Fruit fly (Drosophila melanogaster) whole organism, embryonic: ENCODE measurements around the gene CG4218.

Source experiments
- B-H2 ChIP-seq: fragments of 200-800 bp; sonication (Bioruptor generic); optimal IDR thresholded peaks from 2 replicates; lab custom pipeline; 2018; ENCODE audit warnings: missing biosample characterization, mild to moderate bottlenecking, missing genetic modification characterization
- Blimp-1 ChIP-seq: fragments of 200-800 bp; sonication (Bioruptor generic); optimal IDR thresholded peaks from 3 replicates; lab custom pipeline; 2018; ENCODE audit warnings: missing biosample characterization, missing genetic modification characterization, mild to moderate bottlenecking, moderate library complexity, missing genetic modification reagents
- CG11456 ChIP-seq: fragments of 200-800 bp; sonication (Bioruptor generic); IDR thresholded peaks from 3 replicates; pipeline ENCODE4 v1.3.6; 2022; ENCODE audit warnings: missing biosample characterization, missing genetic modification characterization
- CG11504 ChIP-seq: fragments of 200-800 bp; sonication (Bioruptor generic); optimal IDR thresholded peaks from 3 replicates; lab custom pipeline; 2019; ENCODE audit warnings: missing biosample characterization, mild to moderate bottlenecking, missing genetic modification characterization, moderate library complexity
- CG12219 ChIP-seq: fragments of 200-800 bp; sonication (Bioruptor generic); optimal IDR thresholded peaks from 3 replicates; lab custom pipeline; 2018; ENCODE audit warnings: missing biosample characterization, mild to moderate bottlenecking, missing genetic modification characterization
- CG12769 ChIP-seq: fragments of 200-800 bp; sonication (Bioruptor generic); optimal IDR thresholded peaks from 2 replicates; lab custom pipeline; 2019; ENCODE audit warnings: missing biosample characterization, mild to moderate bottlenecking, missing genetic modification characterization, moderate library complexity
- CG13424 ChIP-seq: fragments of 200-800 bp; sonication (Bioruptor generic); optimal IDR thresholded peaks from 2 replicates; lab custom pipeline; 2019; ENCODE audit warnings: missing biosample characterization, mild to moderate bottlenecking, missing genetic modification characterization, moderate library complexity
- CG14710 ChIP-seq: fragments of 200-800 bp; sonication (Bioruptor generic); optimal IDR thresholded peaks from 3 replicates; lab custom pipeline; 2019; ENCODE audit warnings: missing biosample characterization, mild to moderate bottlenecking, missing genetic modification characterization, moderate library complexity
- CG17361 ChIP-seq: fragments of 200-800 bp; sonication (Bioruptor generic); IDR thresholded peaks from 3 replicates; pipeline ENCODE4 v1.3.6; 2022; ENCODE audit warnings: missing biosample characterization, missing genetic modification characterization
- CG17829 ChIP-seq: fragments of 200-800 bp; optimal IDR thresholded peaks from 2 replicates; lab custom pipeline; 2019; ENCODE audit warnings: missing biosample characterization, mild to moderate bottlenecking, missing genetic modification characterization, moderate library complexity
- CG18262 ChIP-seq: fragments of 200-800 bp; optimal IDR thresholded peaks from 3 replicates; lab custom pipeline; 2019; ENCODE audit warnings: missing biosample characterization, mild to moderate bottlenecking, missing genetic modification characterization, moderate library complexity
- CG2120 ChIP-seq: fragments of 200-800 bp; sonication (Bioruptor generic); optimal IDR thresholded peaks from 3 replicates; lab custom pipeline; 2016; ENCODE audit warnings: missing biosample characterization, missing genetic modification characterization
- CG2202 ChIP-seq: fragments of 200-800 bp; sonication (Bioruptor generic); optimal IDR thresholded peaks from 2 replicates; lab custom pipeline; 2018; ENCODE audit warnings: missing biosample characterization, mild to moderate bottlenecking, missing genetic modification characterization
- CG2712 ChIP-seq: fragments of 200-800 bp; optimal IDR thresholded peaks from 3 replicates; lab custom pipeline; 2019; ENCODE audit warnings: missing biosample characterization, mild to moderate bottlenecking, missing genetic modification characterization, moderate library complexity
- CG31441 ChIP-seq: fragments of 200-800 bp; sonication (Bioruptor generic); IDR thresholded peaks from 2 replicates; pipeline ENCODE4 v1.3.6; 2022; ENCODE audit warnings: missing biosample characterization, missing genetic modification characterization
- CG33557 ChIP-seq: fragments of 200-800 bp; sonication (Bioruptor generic); optimal IDR thresholded peaks from 2 replicates; lab custom pipeline; 2019; ENCODE audit warnings: missing biosample characterization, mild to moderate bottlenecking, missing genetic modification characterization, moderate library complexity
- CG4617 ChIP-seq: fragments of 200-800 bp; sonication (Bioruptor generic); optimal IDR thresholded peaks from 3 replicates; lab custom pipeline; 2016; ENCODE audit warnings: missing biosample characterization, missing genetic modification characterization, borderline replicate concordance
- CG6254 ChIP-seq: fragments of 200-800 bp; sonication (Bioruptor generic); optimal IDR thresholded peaks from 3 replicates; lab custom pipeline; 2017; ENCODE audit warnings: mild to moderate bottlenecking, missing biosample characterization, missing genetic modification reagents, missing genetic modification characterization
- CG6791 ChIP-seq: fragments of 200-800 bp; sonication (Bioruptor generic); IDR thresholded peaks from 3 replicates; pipeline ENCODE4 v1.3.6; 2022; ENCODE audit warnings: missing biosample characterization, missing genetic modification characterization; ENCODE audit not compliant: partially characterized antibody
- CG9727 ChIP-seq: fragments of 200-800 bp; sonication (Bioruptor generic); optimal IDR thresholded peaks from 3 replicates; lab custom pipeline; 2017; ENCODE audit warnings: missing biosample characterization, mild to moderate bottlenecking, missing genetic modification characterization
- D19A ChIP-seq: fragments of 200-800 bp; optimal IDR thresholded peaks from 3 replicates; lab custom pipeline; 2019; ENCODE audit warnings: missing biosample characterization, mild to moderate bottlenecking, missing genetic modification characterization, moderate library complexity
- Dref ChIP-seq: fragments of 200-800 bp; sonication (Bioruptor generic); IDR thresholded peaks from 2 replicates; pipeline ENCODE4 v1.3.6; 2022; ENCODE audit warnings: missing biosample characterization, missing genetic modification characterization
- Med ChIP-seq: fragments of 200-800 bp; sonication (Bioruptor generic); peaks from one replicate; lab custom pipeline; 2016; ENCODE audit warnings: missing biosample characterization, missing genetic modification characterization, mild to moderate bottlenecking, inconsistent platforms, moderate library complexity
- Mes4 ChIP-seq: fragments of 200-800 bp; sonication (Bioruptor generic); optimal IDR thresholded peaks from 2 replicates; lab custom pipeline; 2016; ENCODE audit warnings: missing biosample characterization, missing genetic modification characterization
- Oli ChIP-seq: fragments of 200-800 bp; sonication (Bioruptor generic); optimal IDR thresholded peaks from 2 replicates; lab custom pipeline; 2018; ENCODE audit warnings: missing biosample characterization, mild to moderate bottlenecking, missing genetic modification characterization, moderate library complexity
- Ravus ChIP-seq: fragments of 200-800 bp; sonication (Bioruptor generic); IDR thresholded peaks from 2 replicates; pipeline ENCODE4 v1.3.6; 2022; ENCODE audit warnings: missing biosample characterization, missing genetic modification characterization
- Spps ChIP-seq: fragments of 200-800 bp; sonication (Bioruptor generic); optimal IDR thresholded peaks from 2 replicates; lab custom pipeline; 2018; ENCODE audit warnings: missing biosample characterization, mild to moderate bottlenecking, missing genetic modification characterization
- Stat92E ChIP-seq, 3 experiments: fragments of >200 bp in 2 of 3; fragments of 200-800 bp in 1 of 3; sonication (Bioruptor generic) in 1 of 3; optimal IDR thresholded peaks; 2 replicates each; lab custom pipeline; 2017 to 2019; ENCODE audit warnings: missing biosample characterization in 3 of 3, missing genetic modification characterization in 3 of 3, mild to moderate bottlenecking in 1 of 3, moderate library complexity in 1 of 3
- Xrp1 ChIP-seq: fragments of 200-800 bp; sonication (Bioruptor generic); IDR thresholded peaks from 2 replicates; pipeline ENCODE4 v1.3.6; 2022; ENCODE audit warnings: missing biosample characterization, missing genetic modification characterization
- abd-A ChIP-seq: fragments of 200-800 bp; sonication (Bioruptor generic); optimal IDR thresholded peaks from 3 replicates; lab custom pipeline; 2019; ENCODE audit warnings: missing biosample characterization, mild to moderate bottlenecking, missing genetic modification characterization, moderate library complexity
- btn ChIP-seq: fragments of 200-800 bp; sonication (Bioruptor generic); optimal IDR thresholded peaks from 2 replicates; lab custom pipeline; 2016; ENCODE audit warnings: missing biosample characterization, missing genetic modification characterization
- ci ChIP-seq: fragments of 200-800 bp; sonication (Bioruptor generic); IDR thresholded peaks from 3 replicates; pipeline ENCODE4 v1.3.6; 2022; ENCODE audit warnings: missing biosample characterization, missing genetic modification characterization
- croc ChIP-seq: fragments of 200-800 bp; sonication (Bioruptor generic); conservative IDR thresholded peaks from 3 replicates; pipeline ENCODE4 v1.3.6; 2022; ENCODE audit warnings: missing biosample characterization, missing genetic modification characterization
- danr ChIP-seq: fragments of 200-800 bp; sonication (Bioruptor generic); IDR thresholded peaks from 2 replicates; pipeline ENCODE4 v1.3.6; 2022; ENCODE audit warnings: missing biosample characterization, missing genetic modification characterization
- eve ChIP-seq, 2 experiments: fragments of >200 bp; optimal IDR thresholded peaks; 2 replicates each; lab custom pipeline; 2017; ENCODE audit warnings: missing biosample characterization in 2 of 2, missing genetic modification characterization in 2 of 2
- gem ChIP-seq: fragments of 200-800 bp; sonication (Bioruptor generic); optimal IDR thresholded peaks from 2 replicates; lab custom pipeline; 2019; ENCODE audit warnings: missing biosample characterization, mild to moderate bottlenecking, missing genetic modification characterization, moderate library complexity
- grau ChIP-seq: fragments of 200-800 bp; optimal IDR thresholded peaks from 3 replicates; lab custom pipeline; 2019; ENCODE audit warnings: missing biosample characterization, mild to moderate bottlenecking, missing genetic modification characterization, moderate library complexity
- grn ChIP-seq: fragments of 200-800 bp; sonication (Bioruptor generic); optimal IDR thresholded peaks from 3 replicates; lab custom pipeline; 2017; ENCODE audit warnings: missing biosample characterization, missing genetic modification characterization
- nmo ChIP-seq: fragments of 200-800 bp; sonication (Bioruptor generic); optimal IDR thresholded peaks from 2 replicates; lab custom pipeline; 2018; ENCODE audit warnings: missing biosample characterization, mild to moderate bottlenecking, missing genetic modification characterization, moderate library complexity
- odd ChIP-seq: fragments of 200-800 bp; sonication (Bioruptor generic); optimal IDR thresholded peaks from 2 replicates; lab custom pipeline; 2017; ENCODE audit warnings: missing biosample characterization, mild to moderate bottlenecking, missing genetic modification characterization
- pan ChIP-seq, 4 experiments: fragments of >200 bp in 3 of 4; fragments of 200-800 bp in 1 of 4; sonication (Bioruptor generic) in 1 of 4; optimal IDR thresholded peaks in 3 of 4; IDR thresholded peaks in 1 of 4; 2 replicates each; pipeline versions ENCODE4 v1.3.6 to Lab custom; 2017 to 2022; ENCODE audit warnings: missing biosample characterization in 2 of 4, missing genetic modification characterization in 2 of 4, mixed read lengths in 1 of 4
- phol ChIP-seq: fragments of 200-800 bp; sonication (Bioruptor generic); optimal IDR thresholded peaks from 3 replicates; lab custom pipeline; 2018; ENCODE audit warnings: missing biosample characterization, mild to moderate bottlenecking, missing genetic modification characterization, moderate library complexity
- row ChIP-seq: fragments of 200-800 bp; sonication (Bioruptor generic); IDR thresholded peaks from 3 replicates; pipeline ENCODE4 v1.3.6; 2022; ENCODE audit warnings: missing biosample characterization, missing genetic modification characterization
- run ChIP-seq: fragments of 200-800 bp; sonication (Bioruptor generic); optimal IDR thresholded peaks from 3 replicates; lab custom pipeline; 2018; ENCODE audit warnings: missing biosample characterization, mild to moderate bottlenecking, missing genetic modification characterization
- trem ChIP-seq: fragments of 200-800 bp; optimal IDR thresholded peaks from 3 replicates; lab custom pipeline; 2019; ENCODE audit warnings: missing biosample characterization, mild to moderate bottlenecking, missing genetic modification characterization, moderate library complexity

The CG4218 gene

dm6 chr2L:14540539-14541106 lies 8.3 kb downstream of the CG4218 start (continued):
- TF ChIP-seq CG6791 (0 out of 3 replicates have a peak, but pooled peaks have one; percentile 10), CG12769 (tag; lab: Kevin White, UChicago) (peak; percentile 20), CG12219 (GFP tag; lab: Kevin White, UChicago) (no peak), Ravus (GFP tag; lab: Robert Waterston, UW) (no peak), CG14710 (no peak), run (tag; lab: Kevin White, UChicago) (peak; percentile 49), Med (peak; percentile 12)

dm6 chr2L:14539872-14540524 lies 8.9 kb downstream of the CG4218 start:
- TF ChIP-seq CG2202 (tag; lab: Kevin White, UChicago), result peak; percentile 3
- TF ChIP-seq CG31441, result peak; percentile 10; the same call in 1 of the 2 replicates
- peak; percentile 15 for TF ChIP-seq Blimp-1 (GFP tag; lab: Kevin White, UChicago)
- TF ChIP-seq CG17829 (tag; lab: Kevin White, UChicago), result peak; percentile 5
- TF ChIP-seq Mes4 (GFP tag; lab: Kevin White, UChicago), result no peak
- peak; percentile 7 for TF ChIP-seq odd (GFP tag; lab: Kevin White, UChicago)
- TF ChIP-seq danr (GFP tag; lab: Robert Waterston, UW), result no peak
- peak in 1 of 2 experiments; percentile 18 for TF ChIP-seq eve (GFP tag; optimal IDR thresholded peaks at IDR 0.05; lab: Kevin White, UChicago)
- no peak for TF ChIP-seq abd-A (tag; lab: Kevin White, UChicago)
- TF ChIP-seq Stat92E (GFP tag; optimal IDR thresholded peaks at IDR 0.05; lab: Kevin White, UChicago), result peak in 1 of 3 experiments; percentile 70
- TF ChIP-seq CG9727 (GFP tag; lab: Kevin White, UChicago), result peak; percentile 3
- peak; percentile 18; the same call in 1 of the 3 replicates for TF ChIP-seq croc
- 0 out of 2 replicates have a peak, but pooled peaks have one; percentile 2 for TF ChIP-seq Dref
- peak; percentile 43 for TF ChIP-seq CG2712 (tag; lab: Kevin White, UChicago)
- TF ChIP-seq btn, result peak; percentile 22
- TF ChIP-seq nmo, result peak; percentile 34
- no peak for TF ChIP-seq B-H2
- TF ChIP-seq CG13424 (tag; lab: Kevin White, UChicago), result peak; percentile 1
- peak; percentile 42; the same call in 1 of the 2 replicates for TF ChIP-seq Xrp1
- peak; percentile 1 for TF ChIP-seq CG6254
- TF ChIP-seq CG2120, result no peak
- peak; percentile 17 for TF ChIP-seq Spps (tag; lab: Kevin White, UChicago)
- peak; percentile 15 for TF ChIP-seq CG11504
- TF ChIP-seq CG4617 (GFP tag; lab: Kevin White, UChicago), result no peak
- peak; percentile 67 for TF ChIP-seq row (GFP tag; lab: Robert Waterston, UW)
- TF ChIP-seq pan (optimal IDR thresholded peaks at IDR 0.05; lab: Kevin White, UChicago), result peak in 1 of 2 experiments; percentile 48
- no peak for TF ChIP-seq pan (GFP tag; optimal IDR thresholded peaks at IDR 0.05 in 1 of 2, IDR thresholded peaks at IDR 0.05 in 1 of 2)
- TF ChIP-seq D19A (tag; lab: Kevin White, UChicago), result peak; percentile 98
- TF ChIP-seq grau (tag; lab: Kevin White, UChicago), result peak; percentile 1
- 0 out of 3 replicates have a peak, but pooled peaks have one; percentile 47 for TF ChIP-seq ci
- peak; percentile 52 for TF ChIP-seq CG18262 (tag; lab: Kevin White, UChicago)
- peak; percentile 14 for TF ChIP-seq Oli (tag; lab: Kevin White, UChicago)
- TF ChIP-seq trem (tag; lab: Kevin White, UChicago), result peak; percentile 1
- TF ChIP-seq CG14710, result peak; percentile 21
- TF ChIP-seq CG33557, result peak; percentile 23
- TF ChIP-seq Med, result peak; percentile 43
- TF ChIP-seq CG11456 (GFP tag; lab: Robert Waterston, UW), result no peak
- no peak for TF ChIP-seq grn (GFP tag; lab: Kevin White, UChicago)
- TF ChIP-seq CG17361 (GFP tag; lab: Robert Waterston, UW), result peak; percentile 39; the same call in 1 of the 3 replicates
- peak; percentile 20 for TF ChIP-seq phol
- TF ChIP-seq gem, result peak; percentile 56
